Worm (Caenorhabditis elegans) whole organism, mixed stage, embryonic: ENCODE measurements around the gene cisd-3.2.
A peak's percentile ranks its signal among the peaks of the same experiment; 100 is the strongest.

ENCODE experiments used
- M03D4.4 ChIP-seq: sonication (generic microtip); optimal IDR thresholded peaks from 2 replicates; lab custom pipeline; 2017; ENCODE audit warnings: mild to moderate bottlenecking, missing genetic modification characterization, missing compliant biosample characterization
- bed-3 ChIP-seq: fragments of 200-800 bp; sonication (Bioruptor generic); optimal IDR thresholded peaks from 3 replicates; lab custom pipeline; 2018; ENCODE audit warnings: mild to moderate bottlenecking, missing genetic modification characterization, moderate library complexity, missing compliant biosample characterization
- blmp-1 ChIP-seq: fragments of 150-350 bp; optimal IDR thresholded peaks from 2 replicates; lab custom pipeline; 2014; ENCODE audit warnings: missing biosample characterization, missing genetic modification characterization
- ceh-39 ChIP-seq: fragments of 150-350 bp; optimal IDR thresholded peaks from 2 replicates; lab custom pipeline; 2014; ENCODE audit warnings: missing biosample characterization, missing genetic modification characterization
- ceh-43 ChIP-seq: fragments of 200-800 bp; sonication (Bioruptor generic); optimal IDR thresholded peaks from 2 replicates; lab custom pipeline; 2018; ENCODE audit warnings: mild to moderate bottlenecking, missing genetic modification characterization, moderate library complexity, missing compliant biosample characterization
- ces-1 ChIP-seq: fragments of 150-350 bp; optimal IDR thresholded peaks from 2 replicates; lab custom pipeline; 2014; ENCODE audit warnings: missing biosample characterization, missing genetic modification reagents, missing genetic modification characterization
- cnd-1 ChIP-seq: fragments of 200-800 bp; sonication (Bioruptor generic); optimal IDR thresholded peaks from 2 replicates; lab custom pipeline; 2018; ENCODE audit warnings: mild to moderate bottlenecking, missing genetic modification characterization, missing compliant biosample characterization
- drap-1 ChIP-seq: fragments of 200-800 bp; sonication (Bioruptor generic); optimal IDR thresholded peaks from 3 replicates; lab custom pipeline; 2018; ENCODE audit warnings: mild to moderate bottlenecking, missing genetic modification characterization, missing compliant biosample characterization
- elt-1 ChIP-seq: sonication (generic microtip); optimal IDR thresholded peaks from 2 replicates; lab custom pipeline; 2017; ENCODE audit warnings: missing genetic modification characterization, mild to moderate bottlenecking, missing compliant biosample characterization, antibody characterized with exemption, moderate library complexity, borderline replicate concordance; ENCODE audit not compliant: insufficient read depth
- elt-3 ChIP-seq: fragments of 150-350 bp; optimal IDR thresholded peaks from 2 replicates; lab custom pipeline; 2014; ENCODE audit warnings: missing biosample characterization, missing genetic modification characterization
- ham-2 ChIP-seq: fragments of 200-800 bp; sonication (Bioruptor generic); optimal IDR thresholded peaks from 2 replicates; lab custom pipeline; 2018; ENCODE audit warnings: mild to moderate bottlenecking, missing genetic modification characterization, missing compliant biosample characterization
- hlh-1 ChIP-seq: fragments of 150-350 bp; optimal IDR thresholded peaks from 2 replicates; lab custom pipeline; 2014; ENCODE audit warnings: missing biosample characterization, missing genetic modification reagents, missing genetic modification characterization
- lin-13 ChIP-seq: fragments of 150-350 bp; optimal IDR thresholded peaks from 2 replicates; lab custom pipeline; 2014; ENCODE audit warnings: missing biosample characterization, missing genetic modification characterization
- lin-32 ChIP-seq: fragments of 200-800 bp; sonication (Bioruptor generic); optimal IDR thresholded peaks from 2 replicates; lab custom pipeline; 2018; ENCODE audit warnings: mild to moderate bottlenecking, missing genetic modification characterization, missing compliant biosample characterization
- lsy-2 ChIP-seq: fragments of 150-350 bp; optimal IDR thresholded peaks from 2 replicates; lab custom pipeline; 2014; ENCODE audit warnings: missing biosample characterization, missing genetic modification characterization
- mab-5 ChIP-seq: fragments of 150-350 bp; optimal IDR thresholded peaks from 2 replicates; lab custom pipeline; 2014; ENCODE audit warnings: missing biosample characterization, missing genetic modification characterization
- mep-1 ChIP-seq: fragments of 150-350 bp; optimal IDR thresholded peaks from 2 replicates; lab custom pipeline; 2017; ENCODE audit warnings: missing biosample characterization, missing genetic modification reagents, missing genetic modification characterization, inconsistent platforms
- mls-2 ChIP-seq: sonication (generic microtip); optimal IDR thresholded peaks from 2 replicates; lab custom pipeline; 2016; ENCODE audit warnings: mild to moderate bottlenecking, missing genetic modification characterization, moderate library complexity, missing compliant biosample characterization
- nhr-12 ChIP-seq: fragments of 150-350 bp; optimal IDR thresholded peaks from 2 replicates; lab custom pipeline; 2014; ENCODE audit warnings: missing biosample characterization, missing genetic modification characterization
- nhr-2 ChIP-seq: fragments of 150-350 bp; optimal IDR thresholded peaks from 2 replicates; lab custom pipeline; 2014; ENCODE audit warnings: missing biosample characterization, missing genetic modification characterization
- nhr-237 ChIP-seq: fragments of 150-350 bp; optimal IDR thresholded peaks from 2 replicates; lab custom pipeline; 2014; ENCODE audit warnings: missing biosample characterization, missing genetic modification characterization
- nhr-28 ChIP-seq: fragments of 150-350 bp; optimal IDR thresholded peaks from 2 replicates; lab custom pipeline; 2014; ENCODE audit warnings: missing biosample characterization, missing genetic modification characterization
- nhr-76 ChIP-seq: sonication (generic microtip); optimal IDR thresholded peaks from 2 replicates; lab custom pipeline; 2017; ENCODE audit warnings: missing biosample characterization, missing genetic modification characterization
- pha-4 ChIP-seq: fragments of 150-350 bp; optimal IDR thresholded peaks from 2 replicates; lab custom pipeline; 2018; ENCODE audit warnings: missing biosample characterization, missing genetic modification reagents, missing genetic modification characterization
- sem-2 ChIP-seq: fragments of 200-800 bp; sonication (Bioruptor generic); optimal IDR thresholded peaks from 2 replicates; lab custom pipeline; 2018; ENCODE audit warnings: mild to moderate bottlenecking, missing genetic modification characterization, missing compliant biosample characterization
- snpc-4 ChIP-seq: fragments of 150-350 bp; optimal IDR thresholded peaks from 2 replicates; lab custom pipeline; 2014; ENCODE audit warnings: missing biosample characterization, missing genetic modification characterization
- sptf-1 ChIP-seq: sonication (generic microtip); optimal IDR thresholded peaks from 2 replicates; lab custom pipeline; 2017; ENCODE audit warnings: mild to moderate bottlenecking, missing genetic modification characterization, moderate library complexity, missing compliant biosample characterization
- tbx-8 ChIP-seq: fragments of 200-800 bp; sonication (Bioruptor generic); optimal IDR thresholded peaks from 2 replicates; lab custom pipeline; 2018; ENCODE audit warnings: mild to moderate bottlenecking, missing genetic modification characterization, moderate library complexity, missing compliant biosample characterization
- unc-120 ChIP-seq: sonication (generic microtip); optimal IDR thresholded peaks from 2 replicates; lab custom pipeline; 2017; ENCODE audit warnings: missing genetic modification characterization, missing compliant biosample characterization; ENCODE audit not compliant: poor library complexity, severe bottlenecking
- unc-39 ChIP-seq: fragments of 150-350 bp; optimal IDR thresholded peaks from 2 replicates; lab custom pipeline; 2014; ENCODE audit warnings: missing biosample characterization, missing genetic modification characterization
- unc-62 ChIP-seq: fragments of 150-350 bp; optimal IDR thresholded peaks from 2 replicates; lab custom pipeline; 2014; ENCODE audit warnings: missing biosample characterization, missing genetic modification reagents, missing genetic modification characterization
- zip-8 ChIP-seq: fragments of 150-350 bp; optimal IDR thresholded peaks from 2 replicates; lab custom pipeline; 2014; ENCODE audit warnings: missing biosample characterization, missing genetic modification characterization
- ztf-11 ChIP-seq: fragments of 150-350 bp; optimal IDR thresholded peaks from 2 replicates; lab custom pipeline; 2014; ENCODE audit warnings: missing biosample characterization, missing genetic modification characterization

The cisd-3.2 gene

DNA sequence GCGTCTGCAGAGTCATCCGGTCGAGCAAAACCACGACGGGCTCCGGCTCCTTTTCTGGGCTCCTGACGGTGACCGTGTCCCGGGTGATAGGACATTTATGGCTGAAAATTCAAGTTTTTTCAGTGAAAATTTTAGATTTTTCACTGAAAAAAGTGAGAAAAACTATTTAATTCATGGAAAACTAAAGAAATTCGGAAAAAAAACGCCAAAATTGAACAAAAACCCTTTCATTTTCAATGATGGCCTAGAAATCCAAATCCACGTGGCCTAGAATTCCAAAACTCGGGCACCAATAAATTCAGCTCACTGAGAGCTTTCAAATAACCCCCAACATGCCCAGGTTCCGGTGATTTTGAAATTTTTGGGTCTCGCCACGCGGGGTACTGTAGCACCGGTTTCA, 14.1 kb downstream of the cisd-3.2 start, which contains the start of gene ddx-35:
TSS of gene ddx-35 (minus strand) at position 101 of the 400 bp plus-strand sequence.
- no peak for TF ChIP-seq nhr-12 (tag; lab: Kevin White, UChicago)
- TF ChIP-seq ceh-43 (GFP tag; lab: Kevin White, UChicago), result no peak
- TF ChIP-seq ceh-39, result no peak
- TF ChIP-seq nhr-76 (tag; lab: Kevin White, UChicago), result no peak
- TF ChIP-seq snpc-4 (tag; lab: Kevin White, UChicago), result no peak
- TF ChIP-seq unc-120, result no peak
- TF ChIP-seq lin-32 (GFP tag; lab: Kevin White, UChicago), result no peak
- no peak for TF ChIP-seq unc-62 (GFP tag; lab: Kevin White, UChicago)

DNA sequence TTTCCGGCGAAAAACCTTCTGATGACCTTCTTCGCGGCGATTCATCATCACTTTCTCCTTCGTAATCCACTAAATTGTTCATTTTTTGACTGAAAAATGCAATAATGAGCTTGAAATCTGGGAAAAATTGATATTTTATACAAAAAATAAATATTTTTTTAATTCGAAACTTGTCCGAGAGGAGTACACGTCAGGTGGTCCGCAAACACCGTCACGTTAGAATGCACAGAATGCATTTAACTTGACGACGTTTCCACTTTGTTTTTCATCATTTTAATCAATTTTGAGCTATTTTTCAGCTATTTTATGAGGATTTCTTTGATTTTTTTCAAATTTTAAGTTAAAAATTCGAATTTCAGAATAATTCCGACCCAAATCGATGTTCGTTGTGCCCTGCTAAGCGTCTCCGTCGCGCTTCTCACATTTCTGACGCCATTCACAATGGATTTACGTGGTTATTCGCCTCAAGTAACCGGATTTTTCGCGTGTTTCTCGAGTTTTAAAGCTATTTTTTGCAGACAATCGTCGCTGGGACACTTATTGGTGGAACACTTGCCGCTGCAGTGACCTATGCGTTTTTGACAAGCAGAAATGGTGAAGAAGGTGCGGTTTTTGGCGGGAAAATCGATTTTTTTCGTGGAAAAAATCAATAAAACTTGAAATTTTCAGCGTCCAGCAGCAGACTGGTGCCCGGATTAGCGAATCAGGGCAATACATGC, 18.3 kb downstream of the cisd-3.2 start, which contains the start of the genes eelo-1 and Y67D2.2:
TSS of gene eelo-1 (minus strand) at position 89 of the 719 bp plus-strand sequence.
TSS of gene Y67D2.2 (plus strand) at position 360 of the 719 bp plus-strand sequence.
- TF ChIP-seq mls-2 (tag; lab: Kevin White, UChicago) (no peak), sptf-1 (no peak), ztf-11 (tag; lab: Kevin White, UChicago) (no peak), drap-1 (GFP tag; lab: Kevin White, UChicago) (no peak), hlh-1 (no peak), lin-13 (tag; lab: Kevin White, UChicago) (peak; percentile 33), nhr-237 (tag; lab: Kevin White, UChicago) (no peak), unc-62 (GFP tag; lab: Kevin White, UChicago) (no peak), ceh-43 (GFP tag; lab: Kevin White, UChicago) (no peak), elt-3 (no peak), mep-1 (peak; percentile 45), ces-1 (peak; percentile 61), ceh-39 (no peak), blmp-1 (no peak), nhr-2 (tag; lab: Kevin White, UChicago) (no peak), nhr-76 (tag; lab: Kevin White, UChicago) (no peak), M03D4.4 (tag; lab: Kevin White, UChicago) (no peak), lsy-2 (tag; lab: Kevin White, UChicago) (peak; percentile 26), ham-2 (GFP tag; lab: Kevin White, UChicago) (no peak), unc-39 (tag; lab: Kevin White, UChicago) (no peak), cnd-1 (tag; lab: Kevin White, UChicago) (no peak), lin-32 (GFP tag; lab: Kevin White, UChicago) (no peak), tbx-8 (GFP tag; lab: Kevin White, UChicago) (no peak), snpc-4 (tag; lab: Kevin White, UChicago) (no peak)

DNA sequence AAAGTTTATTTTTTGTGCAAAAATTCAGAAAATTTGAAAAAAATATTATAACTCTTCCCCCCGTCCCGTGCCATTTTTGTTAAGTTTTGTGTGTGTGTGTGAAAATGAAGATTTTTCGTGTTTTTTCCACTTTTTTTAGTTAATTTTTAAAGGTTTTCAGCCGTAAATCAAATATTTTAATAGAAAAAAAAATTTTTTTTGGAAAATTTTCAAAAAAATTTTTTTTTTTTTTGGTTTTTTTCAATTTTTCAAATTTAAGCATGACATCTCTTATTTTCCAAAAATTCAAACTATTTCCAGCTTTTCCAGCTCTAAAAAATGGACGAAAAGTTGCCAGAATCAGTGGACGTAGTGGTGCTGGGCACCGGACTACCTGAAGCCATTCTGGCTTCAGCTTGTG, 29.7 kb downstream of the cisd-3.2 start, which contains the start of gene rep-1:
TSS of gene rep-1 (plus strand) at position 301 of the 400 bp plus-strand sequence.
- TF ChIP-seq bed-3 (no peak), zip-8 (tag; lab: Kevin White, UChicago) (no peak), lsy-2 (tag; lab: Kevin White, UChicago) (no peak), drap-1 (GFP tag; lab: Kevin White, UChicago) (no peak), nhr-237 (tag; lab: Kevin White, UChicago) (no peak), hlh-1 (no peak), blmp-1 (no peak)

DNA sequence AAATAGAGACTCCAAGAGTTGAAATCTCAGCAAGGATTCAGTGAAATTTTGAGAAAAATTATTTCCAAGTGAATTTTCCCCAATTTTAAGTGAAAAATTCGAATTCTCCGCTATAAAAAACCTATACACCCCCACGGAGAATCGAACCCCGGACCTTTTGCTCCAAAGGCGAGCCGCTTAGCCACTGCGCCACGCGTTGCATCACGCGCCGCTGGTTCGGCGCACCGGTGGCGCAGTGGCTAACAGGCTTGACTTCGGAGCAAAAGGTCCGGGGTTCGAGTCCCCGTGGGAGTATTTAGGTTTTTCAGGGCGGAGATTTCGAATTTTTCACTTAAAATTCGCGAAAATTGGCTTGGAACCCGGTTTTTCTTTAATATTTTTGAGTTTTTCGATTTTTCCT, 35.4 kb downstream of the cisd-3.2 start:
- TF ChIP-seq mab-5 (tag; lab: Kevin White, UChicago) (no peak), zip-8 (tag; lab: Kevin White, UChicago) (no peak), tbx-8 (GFP tag; lab: Kevin White, UChicago) (no peak), unc-62 (GFP tag; lab: Kevin White, UChicago) (no peak), blmp-1 (no peak), pha-4 (tag; lab: Kevin White, UChicago) (no peak), nhr-2 (tag; lab: Kevin White, UChicago) (no peak), bed-3 (no peak), ces-1 (no peak), lin-13 (tag; lab: Kevin White, UChicago) (no peak), lsy-2 (tag; lab: Kevin White, UChicago) (no peak), nhr-12 (tag; lab: Kevin White, UChicago) (no peak), unc-120 (no peak), ceh-39 (no peak), ztf-11 (tag; lab: Kevin White, UChicago) (no peak), elt-1 (no peak), sem-2 (GFP tag; lab: Kevin White, UChicago) (no peak), nhr-28 (tag; lab: Kevin White, UChicago) (no peak)
